In genomic region chr3L:5609493-5609892, dm6 we compare ENCODE assay signal across 2 fruit fly cellular contexts.
TF ChIP-seq lines count a peak whose summit lies in the region.

No protein-coding gene starts in this region.

TF ChIP-seq in whole organism, embryonic, 481 proteins besides CTCF, POLR2A, EP300 and RAD21 (continued from another document and continues in another):
- TF ChIP-seq chm (GFP tag; IDR thresholded peaks at IDR 0.05; lab: Robert Waterston, UW) (no peak), stc (GFP tag; IDR thresholded peaks at IDR 0.05; lab: Robert Waterston, UW) (no peak), unpg (GFP tag; optimal IDR thresholded peaks at IDR 0.05; lab: Kevin White, UChicago) (peak; percentile 39), Ets97D (GFP tag; optimal IDR thresholded peaks at IDR 0.05; lab: Kevin White, UChicago) (no peak), Camta (GFP tag; optimal IDR thresholded peaks at IDR 0.05; lab: Kevin White, UChicago) (no peak), Ssrp (tag; optimal IDR thresholded peaks at IDR 0.05; lab: Kevin White, UChicago) (peak; percentile 37), CG1647 (GFP tag; optimal IDR thresholded peaks at IDR 0.05; lab: Kevin White, UChicago) (no peak), CG2678 (tag; optimal IDR thresholded peaks at IDR 0.05; lab: Kevin White, UChicago) (peak; percentile 31), CG11504 (tag; optimal IDR thresholded peaks at IDR 0.05; lab: Kevin White, UChicago) (peak; percentile 63), ken (GFP tag; IDR thresholded peaks at IDR 0.05; lab: Robert Waterston, UW) (no peak), row (GFP tag; IDR thresholded peaks at IDR 0.05; lab: Robert Waterston, UW) (0 out of 3 replicates have a peak, but pooled peaks have one; percentile 9), CG18619 (GFP tag; optimal IDR thresholded peaks at IDR 0.05; lab: Kevin White, UChicago) (no peak), schlank (tag; optimal IDR thresholded peaks at IDR 0.05; lab: Kevin White, UChicago) (no peak), CG43689 (GFP tag; IDR thresholded peaks at IDR 0.05; lab: Robert Waterston, UW) (no peak), slou (GFP tag; optimal IDR thresholded peaks at IDR 0.05; lab: Kevin White, UChicago) (no peak), Sin3A (optimal IDR thresholded peaks at IDR 0.05; lab: Kevin White, UChicago) (no peak), CG9609 (GFP tag; optimal IDR thresholded peaks at IDR 0.05; lab: Kevin White, UChicago) (no peak), CG1602 (GFP tag; optimal IDR thresholded peaks at IDR 0.05; lab: Kevin White, UChicago) (no peak), rib (GFP tag; IDR thresholded peaks at IDR 0.05; lab: Robert Waterston, UW) (no peak), luna (GFP tag; optimal IDR thresholded peaks at IDR 0.05; lab: Kevin White, UChicago) (no peak), CG18262 (tag; optimal IDR thresholded peaks at IDR 0.05; lab: Kevin White, UChicago) (peak; percentile 24), CG4424 (GFP tag; optimal IDR thresholded peaks at IDR 0.05; lab: Kevin White, UChicago) (peak; percentile 4), Meics (GFP tag; optimal IDR thresholded peaks at IDR 0.05; lab: Kevin White, UChicago) (no peak), so (GFP tag; IDR thresholded peaks at IDR 0.05; lab: Robert Waterston, UW) (peak; percentile 44; the same call in 1 of the 3 replicates), CG4282 (GFP tag; optimal IDR thresholded peaks at IDR 0.05; lab: Kevin White, UChicago) (no peak), CG12155 (GFP tag; optimal IDR thresholded peaks at IDR 0.05; lab: Kevin White, UChicago) (no peak), ase (GFP tag; IDR thresholded peaks at IDR 0.05; lab: Robert Waterston, UW) (no peak), CG14710 (tag; optimal IDR thresholded peaks at IDR 0.05; lab: Kevin White, UChicago) (peak; percentile 10), NfI (GFP tag; optimal IDR thresholded peaks at IDR 0.05; lab: Kevin White, UChicago) (no peak), sim (GFP tag; IDR thresholded peaks at IDR 0.05; lab: Robert Waterston, UW) (no peak), Dref (GFP tag; IDR thresholded peaks at IDR 0.05; lab: Robert Waterston, UW) (no peak), peb (GFP tag; IDR thresholded peaks at IDR 0.05; lab: Robert Waterston, UW) (no peak), CG7928 (GFP tag; optimal IDR thresholded peaks at IDR 0.05; lab: Kevin White, UChicago) (no peak), caup (GFP tag; optimal IDR thresholded peaks at IDR 0.05; lab: Kevin White, UChicago; ENCODE audit: severe bottlenecking) (no peak), Fer3 (tag; optimal IDR thresholded peaks at IDR 0.05; lab: Kevin White, UChicago) (no peak), CG10321 (GFP tag; IDR thresholded peaks at IDR 0.05; lab: Robert Waterston, UW) (no peak), Ptx1 (GFP tag; IDR thresholded peaks at IDR 0.05; lab: Robert Waterston, UW) (0 out of 2 replicates have a peak, but pooled peaks have one; percentile 24), CG4328 (GFP tag; optimal IDR thresholded peaks at IDR 0.05; lab: Kevin White, UChicago) (no peak), cg (GFP tag; optimal IDR thresholded peaks at IDR 0.05; lab: Kevin White, UChicago) (no peak), CG18476 (GFP tag; optimal IDR thresholded peaks at IDR 0.05; lab: Kevin White, UChicago) (no peak), CG8388 (GFP tag; optimal IDR thresholded peaks at IDR 0.05; lab: Kevin White, UChicago) (peak; percentile 14), CG13287 (GFP tag; IDR thresholded peaks at IDR 0.05; lab: Robert Waterston, UW; ENCODE audit: partially characterized antibody) (no peak), CG10267 (tag; optimal IDR thresholded peaks at IDR 0.05; lab: Kevin White, UChicago) (peak; percentile 11), disco-r (GFP tag; optimal IDR thresholded peaks at IDR 0.05; lab: Kevin White, UChicago) (no peak), H2.0 (GFP tag; IDR thresholded peaks at IDR 0.05; lab: Robert Waterston, UW) (no peak), Hr3 (GFP tag; optimal IDR thresholded peaks at IDR 0.05; lab: Kevin White, UChicago) (no peak), sisA (GFP tag; IDR thresholded peaks at IDR 0.05; lab: Robert Waterston, UW) (peak; percentile 22; the same call in 1 of the 2 replicates), CG14014 (GFP tag; IDR thresholded peaks at IDR 0.05; lab: Robert Waterston, UW) (0 out of 2 replicates have a peak, but pooled peaks have one; percentile 26), CG11696 (GFP tag; IDR thresholded peaks at IDR 0.05; lab: Robert Waterston, UW) (no peak), CG31441 (GFP tag; IDR thresholded peaks at IDR 0.05; lab: Robert Waterston, UW) (peak; percentile 46; the same call in 1 of the 2 replicates), CG2889 (GFP tag; IDR thresholded peaks at IDR 0.05; lab: Robert Waterston, UW) (0 out of 3 replicates have a peak, but pooled peaks have one; percentile 15), phol (tag; optimal IDR thresholded peaks at IDR 0.05; lab: Kevin White, UChicago) (peak; percentile 47), klu (GFP tag; IDR thresholded peaks at IDR 0.05; lab: Robert Waterston, UW) (no peak), Drgx (GFP tag; IDR thresholded peaks at IDR 0.05; lab: Robert Waterston, UW) (0 out of 2 replicates have a peak, but pooled peaks have one; percentile 20), GATAe (GFP tag; conservative IDR thresholded peaks at IDR 0.05; lab: Robert Waterston, UW) (no peak), fru (optimal IDR thresholded peaks at IDR 0.05; lab: Kevin White, UChicago) (no peak), zfh1 (GFP tag; IDR thresholded peaks at IDR 0.05; lab: Robert Waterston, UW) (0 out of 3 replicates have a peak, but pooled peaks have one; percentile 39), CG11093 (GFP tag; IDR thresholded peaks at IDR 0.05; lab: Robert Waterston, UW) (no peak), CG17912 (GFP tag; optimal IDR thresholded peaks at IDR 0.05; lab: Kevin White, UChicago) (no peak), CG34422 (GFP tag; IDR thresholded peaks at IDR 0.05; lab: Robert Waterston, UW) (0 out of 3 replicates have a peak, but pooled peaks have one; percentile 22), Xbp1 (GFP tag; optimal IDR thresholded peaks at IDR 0.05; lab: Kevin White, UChicago) (peak; percentile 29), zf30C (GFP tag; optimal IDR thresholded peaks at IDR 0.05; lab: Kevin White, UChicago) (no peak), ash1 (GFP tag; optimal IDR thresholded peaks at IDR 0.05; lab: Kevin White, UChicago) (no peak), odd (GFP tag; optimal IDR thresholded peaks at IDR 0.05; lab: Kevin White, UChicago) (no peak), pan (optimal IDR thresholded peaks at IDR 0.05; lab: Kevin White, UChicago) (no peak), pan (GFP tag; optimal IDR thresholded peaks at IDR 0.05 in 1 of 2, IDR thresholded peaks at IDR 0.05 in 1 of 2) (no peak), CG6854 (GFP tag; optimal IDR thresholded peaks at IDR 0.05; lab: Kevin White, UChicago) (no peak)

TF ChIP-seq in whole organism, prepupa, 60 proteins besides CTCF, POLR2A, EP300 and RAD21 (continued from another document):
- TF ChIP-seq cyc (GFP tag; optimal IDR thresholded peaks at IDR 0.05; lab: Kevin White, UChicago) (no peak), acj6 (GFP tag; optimal IDR thresholded peaks at IDR 0.05; lab: Kevin White, UChicago) (no peak), Sox102F (GFP tag; optimal IDR thresholded peaks at IDR 0.05; lab: Kevin White, UChicago) (no peak), Met (GFP tag; optimal IDR thresholded peaks at IDR 0.05; lab: Kevin White, UChicago) (no peak), CG11762 (GFP tag; optimal IDR thresholded peaks at IDR 0.05; lab: Kevin White, UChicago; ENCODE audit: insufficient read depth) (no peak)
